Fruit fly (Drosophila melanogaster): Measurements from ENCODE around the gene Teh4.

DNA sequence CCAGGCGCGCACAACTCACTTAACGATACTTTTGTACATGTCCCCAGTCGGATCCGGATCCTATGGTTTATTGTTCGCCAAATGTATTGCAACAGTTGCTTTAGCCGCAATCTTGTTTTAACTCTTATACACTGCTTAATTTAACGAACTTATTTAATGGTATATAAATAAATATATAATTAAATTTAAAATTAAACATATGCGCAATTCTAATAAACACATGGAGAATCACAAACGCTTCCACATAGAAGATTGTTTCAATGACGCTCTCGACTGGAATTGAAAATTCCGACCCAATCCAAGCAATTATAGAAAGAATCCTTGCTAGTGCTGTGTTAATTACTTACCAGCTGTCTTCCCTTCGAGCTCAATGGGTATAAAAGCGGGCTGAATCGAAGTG, 36.9 kb downstream of the Teh4 start, which contains the start of gene Akh:
- TF ChIP-seq Clk (GFP tag; optimal IDR thresholded peaks at IDR 0.05), result no peak
- TF ChIP-seq CG1620 (GFP tag; optimal IDR thresholded peaks at IDR 0.05), result no peak
- TF ChIP-seq Mnt (GFP tag; optimal IDR thresholded peaks at IDR 0.05), result no peak
- no peak for TF ChIP-seq cic (GFP tag; optimal IDR thresholded peaks at IDR 0.05)
- TF ChIP-seq Crg-1 (GFP tag; optimal IDR thresholded peaks at IDR 0.05), result no peak
- no peak for TF ChIP-seq CG14711 (tag; optimal IDR thresholded peaks at IDR 0.05)
- no peak for TF ChIP-seq CG33017 (tag; optimal IDR thresholded peaks at IDR 0.05)
- no peak for TF ChIP-seq bab1 (GFP tag; optimal IDR thresholded peaks at IDR 0.05)
- TF ChIP-seq CG11617 (GFP tag; optimal IDR thresholded peaks at IDR 0.05), result no peak
- TF ChIP-seq kay (GFP tag; ENCODE audit: borderline replicate concordance), result no peak
- no peak for TF ChIP-seq CG12768 (GFP tag; optimal IDR thresholded peaks at IDR 0.05)
- TF ChIP-seq CG7045 (GFP tag; optimal IDR thresholded peaks at IDR 0.05), result no peak
- TF ChIP-seq toe (GFP tag; optimal IDR thresholded peaks at IDR 0.05), result no peak
- TF ChIP-seq CG5204 (GFP tag; optimal IDR thresholded peaks at IDR 0.05), result no peak

Measured in whole organism, adult.